Worm (Caenorhabditis elegans): ENCODE measurements around the gene pgap-1.

Gene pgap-1

ce11 chrV:11223698-11224097, 18.0 kb upstream of the pgap-1 start:
- no peak for TF ChIP-seq unc-62 (GFP tag; optimal IDR thresholded peaks at IDR 0.05)

- TF ChIP-seq unc-62 (GFP tag; optimal IDR thresholded peaks at IDR 0.05) = no peak
These were observed 15.7 kb upstream of the pgap-1 start, which contains the start of gene bgal-1 for ce11 chrV:11225981-11226380. TSS of gene bgal-1 (minus strand) at chrV:11226018.

- TF ChIP-seq unc-62 (GFP tag; optimal IDR thresholded peaks at IDR 0.05) = no peak
These were observed 13.0 kb upstream of the pgap-1 start, which contains the start of gene pqn-70 for ce11 chrV:11228653-11229173. TSS of gene pqn-70 (minus strand) at chrV:11228703.

ce11 chrV:11231177-11231576, 10.5 kb upstream of the pgap-1 start:
- no peak for TF ChIP-seq unc-62 (GFP tag; optimal IDR thresholded peaks at IDR 0.05)

ce11 chrV:11234350-11234749, 7.3 kb upstream of the pgap-1 start, which contains the start of gene T19B10.5:
TSS of gene T19B10.5 (plus strand) at chrV:11234650.
- TF ChIP-seq unc-62 (GFP tag; optimal IDR thresholded peaks at IDR 0.05) = no peak

- TF ChIP-seq unc-62 (GFP tag; optimal IDR thresholded peaks at IDR 0.05) = no peak
These were observed 5.8 kb upstream of the pgap-1 start for ce11 chrV:11235876-11236275.

ce11 chrV:11239187-11239725, 2.4 kb upstream of the pgap-1 start, which contains the start of the genes dvc-1 and ima-1:
TSS of gene dvc-1 (minus strand) at chrV:11239331.
TSS of gene ima-1 (plus strand) at chrV:11239675.
- no peak for TF ChIP-seq unc-62 (GFP tag; optimal IDR thresholded peaks at IDR 0.05)

ce11 chrV:11244539-11244938, 2.9 kb downstream of the pgap-1 start, which contains the start of gene mxl-1:
TSS of gene mxl-1 (plus strand) at chrV:11244839.
- TF ChIP-seq unc-62 (GFP tag; optimal IDR thresholded peaks at IDR 0.05) = no peak

ce11 chrV:11245029-11245428, 3.3 kb downstream of the pgap-1 start:
- TF ChIP-seq unc-62 (GFP tag; optimal IDR thresholded peaks at IDR 0.05) = no peak

- TF ChIP-seq unc-62 (GFP tag; optimal IDR thresholded peaks at IDR 0.05) = no peak
These were observed 6.2 kb downstream of the pgap-1 start, which contains the start of gene mam-4 for ce11 chrV:11247846-11248245. TSS of gene mam-4 (plus strand) at chrV:11248146.

- TF ChIP-seq unc-62 (GFP tag; optimal IDR thresholded peaks at IDR 0.05) = no peak
These were observed 9.1 kb downstream of the pgap-1 start, which contains the start of gene T19B10.12 for ce11 chrV:11250735-11251134. TSS of gene T19B10.12 (plus strand) at chrV:11251035.

ce11 chrV:11251798-11252197, 10.1 kb downstream of the pgap-1 start:
- no peak for TF ChIP-seq unc-62 (GFP tag; optimal IDR thresholded peaks at IDR 0.05)

- no peak for TF ChIP-seq unc-62 (GFP tag; optimal IDR thresholded peaks at IDR 0.05)
These were observed 10.7 kb downstream of the pgap-1 start, which contains the start of gene srsx-33 for ce11 chrV:11252429-11252828. TSS of gene srsx-33 (minus strand) at chrV:11252529.

- no peak for TF ChIP-seq unc-62 (GFP tag; optimal IDR thresholded peaks at IDR 0.05)
These were observed 13.3 kb downstream of the pgap-1 start, which contains the start of gene srsx-31 for ce11 chrV:11254980-11255379. TSS of gene srsx-31 (minus strand) at chrV:11255080.

ce11 chrV:11258896-11259295, 17.2 kb downstream of the pgap-1 start, which contains the start of gene lgc-36:
TSS of gene lgc-36 (minus strand) at chrV:11258996.
- no peak for TF ChIP-seq unc-62 (GFP tag; optimal IDR thresholded peaks at IDR 0.05)

ce11 chrV:11260622-11261021, 18.9 kb downstream of the pgap-1 start, which contains the start of gene F07B10.7:
TSS of gene F07B10.7 (minus strand) at chrV:11260722.
- no peak for TF ChIP-seq unc-62 (GFP tag; optimal IDR thresholded peaks at IDR 0.05)

ce11 chrV:11263025-11263424, 21.3 kb downstream of the pgap-1 start, which contains the start of gene F07B10.4:
TSS of gene F07B10.4 (minus strand) at chrV:11263125.
- TF ChIP-seq unc-62 (GFP tag; optimal IDR thresholded peaks at IDR 0.05) = no peak

Measured in whole organism, dauer.